Worm (Caenorhabditis elegans): ENCODE results near the gene cox-6A.
A peak's percentile ranks its signal among the peaks of the same experiment; 100 is the strongest.

Gene cox-6A

ce11 chrIII:5096741-5097140 lies 15.2 kb downstream of the cox-6A start:
- TF ChIP-seq nhr-19 (GFP tag; conservative IDR thresholded peaks at IDR 0.05) (peak; percentile 30), xbp-1 (tag; optimal IDR thresholded peaks at IDR 0.05) (no peak), nhr-71 (tag; optimal IDR thresholded peaks at IDR 0.05) (peak; percentile 43), swsn-7 (tag; optimal IDR thresholded peaks at IDR 0.05) (no peak), pqm-1 (tag; optimal IDR thresholded peaks at IDR 0.05) (no peak), blmp-1 (tag; optimal IDR thresholded peaks at IDR 0.05) (peak; percentile 84), nhr-85 (tag) (peak; percentile 60), snu-23 (GFP tag; optimal IDR thresholded peaks at IDR 0.05) (peak; percentile 13), hpl-2 (GFP tag; optimal IDR thresholded peaks at IDR 0.05) (no peak), tbx-2 (tag; optimal IDR thresholded peaks at IDR 0.05) (peak; percentile 10), nhr-20 (tag; optimal IDR thresholded peaks at IDR 0.05) (peak; percentile 67), lin-14 (GFP tag; optimal IDR thresholded peaks at IDR 0.05) (peak; percentile 29), snpc-4 (tag; optimal IDR thresholded peaks at IDR 0.05) (no peak), elt-3 (tag; optimal IDR thresholded peaks at IDR 0.05) (peak in 5 of 6 experiments; percentile 55 to 87 (median 82)), isw-1 (GFP tag; IDR thresholded peaks at IDR 0.05) (no peak), rnt-1 (tag; optimal IDR thresholded peaks at IDR 0.05) (no peak), nhr-76 (tag; optimal IDR thresholded peaks at IDR 0.05) (no peak)

- TF ChIP-seq nhr-90 (tag; optimal IDR thresholded peaks at IDR 0.05; ENCODE audit: poor library complexity) (no peak), fkh-4 (tag; optimal IDR thresholded peaks at IDR 0.05; ENCODE audit: borderline replicate concordance) (no peak), tlp-1 (tag; optimal IDR thresholded peaks at IDR 0.05) (no peak), nhr-76 (tag; optimal IDR thresholded peaks at IDR 0.05) (no peak), skn-1 (tag; optimal IDR thresholded peaks at IDR 0.05) (no peak), elt-2 (tag; optimal IDR thresholded peaks at IDR 0.05) (no peak), alr-1 (tag; optimal IDR thresholded peaks at IDR 0.05; ENCODE audit: borderline replicate concordance) (no peak), mep-1 (tag; optimal IDR thresholded peaks at IDR 0.05) (no peak), unc-62 (GFP tag; optimal IDR thresholded peaks at IDR 0.05) (no peak), nhr-28 (tag; optimal IDR thresholded peaks at IDR 0.05) (no peak), nhr-71 (tag; optimal IDR thresholded peaks at IDR 0.05) (no peak), pqm-1 (tag; optimal IDR thresholded peaks at IDR 0.05) (no peak), dsc-1 (tag; optimal IDR thresholded peaks at IDR 0.05) (no peak)
Measured at ce11 chrIII:5098740-5099276, 17.3 kb downstream of the cox-6A start.

ce11 chrIII:5099500-5099899 lies 18.0 kb downstream of the cox-6A start:
- TF ChIP-seq nhr-28 (tag; optimal IDR thresholded peaks at IDR 0.05) (no peak), ceh-8 (GFP tag; optimal IDR thresholded peaks at IDR 0.05) (no peak), ceh-88 (GFP tag; IDR thresholded peaks at IDR 0.05) (no peak), nhr-237 (tag; optimal IDR thresholded peaks at IDR 0.05) (no peak), Y116A8C.19 (tag; optimal IDR thresholded peaks at IDR 0.05; ENCODE audit: borderline replicate concordance) (no peak), ceh-90 (tag; optimal IDR thresholded peaks at IDR 0.05) (no peak), nhr-76 (tag; optimal IDR thresholded peaks at IDR 0.05) (no peak), unc-98 (GFP tag; IDR thresholded peaks at IDR 0.05) (no peak), tbx-2 (tag; optimal IDR thresholded peaks at IDR 0.05) (no peak), nhr-90 (tag; optimal IDR thresholded peaks at IDR 0.05; ENCODE audit: poor library complexity) (no peak)

ce11 chrIII:5102616-5103015 lies 21.1 kb downstream of the cox-6A start, which contains the start of gene F54D8.6:
F54D8.6 (plus strand) TSS chrIII:5102985.
- TF ChIP-seq fkh-8 (tag; optimal IDR thresholded peaks at IDR 0.05) = peak; percentile 26
- peak; percentile 42 for TF ChIP-seq nhr-71 (tag; optimal IDR thresholded peaks at IDR 0.05)
- TF ChIP-seq sox-4 (tag; optimal IDR thresholded peaks at IDR 0.05) = no peak
- TF ChIP-seq F16B12.6 (tag; optimal IDR thresholded peaks at IDR 0.05) = peak; percentile 37
- peak; percentile 56 for TF ChIP-seq lir-3 (tag; optimal IDR thresholded peaks at IDR 0.05; ENCODE audit: poor library complexity)
- peak; percentile 43 for TF ChIP-seq blmp-1 (tag; optimal IDR thresholded peaks at IDR 0.05)
- TF ChIP-seq ceh-82 (tag; optimal IDR thresholded peaks at IDR 0.05) = peak; percentile 13 to 49 (median 39)
- TF ChIP-seq lin-35 (GFP tag; optimal IDR thresholded peaks at IDR 0.05) = peak; percentile 55 to 77
- no peak for TF ChIP-seq unc-130 (tag; optimal IDR thresholded peaks at IDR 0.05)
- peak; percentile 36 for TF ChIP-seq nhr-90 (tag; optimal IDR thresholded peaks at IDR 0.05; ENCODE audit: poor library complexity)
- no peak for TF ChIP-seq ama-1 (optimal IDR thresholded peaks at IDR 0.05)
- TF ChIP-seq pax-3 (tag; optimal IDR thresholded peaks at IDR 0.05) = peak; percentile 32
- TF ChIP-seq tlp-1 (tag; optimal IDR thresholded peaks at IDR 0.05) = no peak
- TF ChIP-seq nhr-19 (GFP tag; conservative IDR thresholded peaks at IDR 0.05) = peak; percentile 37; the same call in 1 of the 2 replicates
- no peak for TF ChIP-seq nhr-77 (tag; optimal IDR thresholded peaks at IDR 0.05)
- TF ChIP-seq ceh-63 (GFP tag; optimal IDR thresholded peaks at IDR 0.05) = no peak
- TF ChIP-seq nhr-12 (tag; optimal IDR thresholded peaks at IDR 0.05) = no peak
- TF ChIP-seq C16A3.4 (tag; optimal IDR thresholded peaks at IDR 0.05) = peak; percentile 77
- no peak for TF ChIP-seq ztf-4 (tag; optimal IDR thresholded peaks at IDR 0.05)
- TF ChIP-seq irx-1 (tag; optimal IDR thresholded peaks at IDR 0.05) = no peak

Data from whole organism, L1 larva.